Fruit fly (Drosophila melanogaster): ENCODE measurements around the gene zfh1.
A peak's percentile ranks its signal among the peaks of the same experiment; 100 is the strongest.

The zfh1 gene

dm6 chr3R:30781661-30782120 lies 16.0 kb downstream of the zfh1 start (continued):
- TF ChIP-seq CG3163 (GFP tag; optimal IDR thresholded peaks at IDR 0.05) (peak; percentile 82), luna (GFP tag; optimal IDR thresholded peaks at IDR 0.05) (peak; percentile 87), sd (tag; optimal IDR thresholded peaks at IDR 0.05) (peak; percentile 49), usp (GFP tag; optimal IDR thresholded peaks at IDR 0.05) (no peak), CG3065 (GFP tag; optimal IDR thresholded peaks at IDR 0.05) (peak; percentile 78), CG6791 (GFP tag; IDR thresholded peaks at IDR 0.05; ENCODE audit: partially characterized antibody) (no peak), sqz (GFP tag; optimal IDR thresholded peaks at IDR 0.05) (peak; percentile 81), lbe (GFP tag; optimal IDR thresholded peaks at IDR 0.05) (peak; percentile 70), CG4282 (GFP tag; optimal IDR thresholded peaks at IDR 0.05) (peak; percentile 84), dmrt11E (tag; optimal IDR thresholded peaks at IDR 0.05) (peak; percentile 97), inv (GFP tag; IDR thresholded peaks at IDR 0.05; ENCODE audit: partially characterized antibody) (no peak), p53 (GFP tag; optimal IDR thresholded peaks at IDR 0.05) (peak; percentile 63), sens-2 (GFP tag; IDR thresholded peaks at IDR 0.05) (peak; percentile 50; the same call in 1 of the 2 replicates), CG18476 (GFP tag; optimal IDR thresholded peaks at IDR 0.05) (peak; percentile 89), gem (tag; optimal IDR thresholded peaks at IDR 0.05) (peak; percentile 96), CG2712 (tag; optimal IDR thresholded peaks at IDR 0.05) (peak; percentile 97), crp (GFP tag; optimal IDR thresholded peaks at IDR 0.05) (peak in 1 of 2 experiments; percentile 44), CG30020 (tag; optimal IDR thresholded peaks at IDR 0.05) (no peak), Dfd (GFP tag; optimal IDR thresholded peaks at IDR 0.05) (no peak), ewg (GFP tag; optimal IDR thresholded peaks at IDR 0.05) (peak; percentile 83), CG1832 (GFP tag; optimal IDR thresholded peaks at IDR 0.05) (peak; percentile 86), Myb (GFP tag; optimal IDR thresholded peaks at IDR 0.05) (peak; percentile 84), CG8281 (tag; optimal IDR thresholded peaks at IDR 0.05) (no peak), Max (GFP tag; optimal IDR thresholded peaks at IDR 0.05) (peak; percentile 90), vvl (GFP tag; IDR thresholded peaks at IDR 0.05) (peak; percentile 98), CG8924 (tag; optimal IDR thresholded peaks at IDR 0.05) (peak; percentile 95), Mes4 (GFP tag; optimal IDR thresholded peaks at IDR 0.05) (peak; percentile 87), prd (optimal IDR thresholded peaks at IDR 0.05) (no peak), prd (GFP tag; IDR thresholded peaks at IDR 0.05) (peak; percentile 99), hbn (GFP tag; IDR thresholded peaks at IDR 0.05; ENCODE audit: partially characterized antibody) (no peak), scrt (GFP tag; optimal IDR thresholded peaks at IDR 0.05) (peak; percentile 84), dm (GFP tag; optimal IDR thresholded peaks at IDR 0.05) (peak; percentile 88), Dref (GFP tag; IDR thresholded peaks at IDR 0.05) (peak; percentile 33; the same call in 1 of the 2 replicates), CG17829 (tag; optimal IDR thresholded peaks at IDR 0.05) (peak; percentile 96), CG34376 (GFP tag; optimal IDR thresholded peaks at IDR 0.05) (peak; percentile 87), CG42726 (GFP tag; IDR thresholded peaks at IDR 0.05; ENCODE audit: partially characterized antibody) (no peak), seq (GFP tag; IDR thresholded peaks at IDR 0.05) (peak; percentile 93), CG34224 (GFP tag; IDR thresholded peaks at IDR 0.05; ENCODE audit: partially characterized antibody) (no peak), pita (GFP tag; optimal IDR thresholded peaks at IDR 0.05) (no peak), CG11695 (GFP tag; IDR thresholded peaks at IDR 0.05) (peak; percentile 94), CG11560 (tag; IDR thresholded peaks at IDR 0.05) (peak; percentile 82; the same call in 2 of the 3 replicates), br (optimal IDR thresholded peaks at IDR 0.05) (no peak), disco-r (GFP tag; optimal IDR thresholded peaks at IDR 0.05) (peak; percentile 80), Ada2b (GFP tag; IDR thresholded peaks at IDR 0.05) (peak; percentile 96), Adf1 (GFP tag; IDR thresholded peaks at IDR 0.05) (peak; percentile 70), Ptx1 (GFP tag; IDR thresholded peaks at IDR 0.05) (peak; percentile 95), CG30431 (GFP tag; optimal IDR thresholded peaks at IDR 0.05) (peak; percentile 92), CG9609 (GFP tag; optimal IDR thresholded peaks at IDR 0.05) (peak; percentile 95), yki (optimal IDR thresholded peaks at IDR 0.05) (no peak), CG14860 (GFP tag; IDR thresholded peaks at IDR 0.05; ENCODE audit: partially characterized antibody) (no peak), CG7963 (GFP tag; IDR thresholded peaks at IDR 0.05; ENCODE audit: partially characterized antibody) (no peak)
